Fruit fly (Drosophila melanogaster) whole organism: Measurements from ENCODE around the gene CG11723.

Experiments
- CG8478 ChIP-seq: fragments of >200 bp; optimal IDR thresholded peaks from 2 replicates; lab custom pipeline; 2018; ENCODE audit warnings: inconsistent platforms
- psq ChIP-seq: fragments of >200 bp; optimal IDR thresholded peaks from 2 replicates; lab custom pipeline; 2017
- usp ChIP-seq: fragments of >200 bp; optimal IDR thresholded peaks from 2 replicates; lab custom pipeline; 2017; ENCODE audit warnings: missing biosample characterization, missing genetic modification characterization, mixed read lengths

- no peak for TF ChIP-seq usp (GFP tag; lab: Kevin White, UChicago)
- no peak for TF ChIP-seq CG8478 (lab: Kevin White, UChicago)
- TF ChIP-seq psq (lab: Kevin White, UChicago) = no peak
Measured at dm6 chr2L:2162729-2163567, 15.9 kb upstream of the CG11723 start.
